Worm (Caenorhabditis elegans) whole organism, dauer: ENCODE measurements around the gene W02A2.8.

Source experiments
- unc-62 ChIP-seq: sonication (generic microtip); optimal IDR thresholded peaks from 2 replicates; lab custom pipeline; 2017; ENCODE audit warnings: missing biosample characterization, missing genetic modification reagents, missing genetic modification characterization

The W02A2.8 gene

DNA sequence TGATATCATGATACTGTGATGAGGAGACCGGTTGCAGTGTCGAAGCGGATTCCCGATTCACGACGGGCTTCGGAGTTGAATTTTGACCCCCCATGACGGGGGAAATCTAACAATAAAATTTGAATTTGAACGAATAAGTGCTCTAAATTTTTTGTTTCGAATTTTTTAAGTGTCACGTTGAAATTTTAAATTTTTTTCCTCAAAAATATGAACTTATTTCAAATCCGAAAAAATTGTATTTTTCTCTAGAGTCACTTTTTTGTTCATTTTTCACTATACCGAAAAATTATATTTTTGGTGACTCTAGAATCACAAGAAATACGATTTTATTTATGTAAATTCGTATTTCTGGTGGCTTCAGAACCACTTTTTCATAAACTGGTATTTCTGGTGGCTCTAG, at the start of gene W02A2.8:
Gene W02A2.8 (minus strand): TSS at position 101 of the 400 bp plus-strand sequence.
- TF ChIP-seq unc-62 (GFP tag; lab: Kevin White, UChicago), result no peak

DNA sequence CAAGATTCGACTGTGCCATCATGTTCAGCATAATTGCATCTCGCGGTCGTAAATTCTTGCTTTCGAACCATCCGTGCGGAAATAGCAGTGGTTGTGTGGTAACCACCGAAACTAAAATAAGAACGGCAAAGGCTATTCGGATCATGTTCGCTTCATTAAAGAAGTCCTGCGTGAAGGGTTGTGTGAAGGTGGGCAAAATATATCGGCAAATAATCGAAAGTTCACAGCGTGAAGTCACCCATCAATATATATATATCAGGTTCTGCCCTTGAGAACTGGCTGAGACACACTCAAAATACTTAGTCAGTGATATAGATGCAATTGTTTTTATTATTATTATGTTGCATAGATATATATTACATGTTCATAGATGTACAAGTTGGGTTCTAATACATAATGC, 49.6 kb upstream of the W02A2.8 start, which contains the start of gene Y62E10A.19:
Gene Y62E10A.19 (minus strand): TSS at position 289 of the 400 bp plus-strand sequence.
- TF ChIP-seq unc-62 (GFP tag; lab: Kevin White, UChicago), result no peak

DNA sequence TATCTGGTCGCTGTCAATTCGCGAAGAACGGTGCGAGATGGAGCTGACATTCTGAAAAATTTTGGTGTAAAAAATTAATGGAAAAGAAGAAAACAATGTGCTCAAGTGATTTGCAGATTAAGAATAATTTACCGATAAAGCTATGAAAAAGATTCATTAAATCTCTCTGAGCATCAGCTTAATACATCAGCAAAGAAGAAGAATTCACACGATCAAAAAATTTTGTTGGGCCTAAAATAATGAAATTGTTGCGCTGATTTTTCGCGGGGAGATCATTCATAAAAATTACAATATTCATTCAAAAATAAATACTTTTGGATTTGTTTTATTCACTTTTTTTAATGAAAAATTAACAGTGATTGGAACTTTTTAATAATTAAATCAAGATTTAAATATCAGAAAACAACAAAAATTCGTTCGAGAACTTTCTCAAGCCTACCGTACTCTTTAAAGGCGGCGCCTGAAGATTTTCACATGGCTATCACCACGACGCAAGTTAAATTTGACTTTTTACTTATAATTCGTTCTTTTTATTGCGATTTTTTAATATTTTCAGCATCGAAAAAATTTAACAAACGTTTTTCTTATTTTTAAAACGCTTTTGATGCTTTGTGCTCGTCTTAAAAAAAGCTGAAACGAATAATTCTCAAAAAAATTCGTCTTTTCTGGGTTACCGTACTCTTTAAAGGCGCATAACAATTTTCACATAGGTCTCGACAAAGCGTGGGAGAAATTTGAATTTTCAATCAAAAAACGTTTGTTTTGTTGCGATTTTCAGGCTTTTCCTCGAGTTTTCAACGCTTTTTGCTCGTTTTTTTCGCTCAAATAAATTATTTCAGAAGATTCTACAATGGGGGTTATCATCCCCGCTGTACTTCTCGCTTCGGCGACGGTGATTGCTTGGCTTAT, 42.3 kb upstream of the W02A2.8 start, which contains the start of the genes memi-2 and cyp-31A5:
Gene memi-2 (minus strand): TSS at position 51 of the 909 bp plus-strand sequence.
Gene cyp-31A5 (plus strand): TSS at position 834 of the 909 bp plus-strand sequence.
- no peak for TF ChIP-seq unc-62 (GFP tag; lab: Kevin White, UChicago)

DNA sequence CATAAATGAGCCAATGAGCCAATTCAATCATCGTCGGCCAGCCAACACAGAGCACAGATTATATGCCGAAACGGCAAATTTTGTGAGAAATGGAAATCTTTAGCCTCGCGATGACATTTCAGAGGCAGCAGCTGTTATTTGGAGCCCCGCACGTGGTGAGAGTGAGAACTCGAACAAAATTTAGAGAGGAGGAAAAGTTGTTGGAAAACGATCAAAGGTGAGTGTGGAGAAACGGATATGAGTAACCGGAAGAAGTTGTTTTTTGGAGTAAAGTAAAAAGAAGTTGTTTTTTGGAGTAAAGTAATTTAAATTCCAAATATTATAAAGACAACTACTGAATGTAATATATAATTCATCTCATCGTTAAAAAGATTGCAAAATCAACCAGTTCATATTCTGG, 40.3 kb upstream of the W02A2.8 start, which contains the start of gene Y62E10A.13:
Gene Y62E10A.13 (minus strand): TSS at position 326 of the 400 bp plus-strand sequence.
- no peak for TF ChIP-seq unc-62 (GFP tag; lab: Kevin White, UChicago)

DNA sequence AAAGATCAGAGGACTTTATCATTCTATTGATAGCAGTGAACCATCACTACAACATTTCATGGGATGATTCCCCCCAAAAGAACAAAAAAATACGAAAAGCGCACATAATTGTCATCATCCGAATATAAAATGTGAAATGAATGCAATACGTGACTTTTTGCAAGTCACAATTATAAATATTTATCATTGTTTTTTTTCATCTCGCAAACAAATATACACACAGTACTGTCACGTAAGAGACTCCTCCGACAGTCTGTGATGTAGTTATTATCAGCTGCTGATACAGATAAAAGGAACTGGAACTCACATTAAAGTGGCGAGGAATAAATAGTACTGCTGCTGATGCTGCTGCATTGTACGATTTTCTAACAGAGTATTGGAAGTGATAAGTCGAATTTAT, 38.0 kb upstream of the W02A2.8 start:
- no peak for TF ChIP-seq unc-62 (GFP tag; lab: Kevin White, UChicago)

DNA sequence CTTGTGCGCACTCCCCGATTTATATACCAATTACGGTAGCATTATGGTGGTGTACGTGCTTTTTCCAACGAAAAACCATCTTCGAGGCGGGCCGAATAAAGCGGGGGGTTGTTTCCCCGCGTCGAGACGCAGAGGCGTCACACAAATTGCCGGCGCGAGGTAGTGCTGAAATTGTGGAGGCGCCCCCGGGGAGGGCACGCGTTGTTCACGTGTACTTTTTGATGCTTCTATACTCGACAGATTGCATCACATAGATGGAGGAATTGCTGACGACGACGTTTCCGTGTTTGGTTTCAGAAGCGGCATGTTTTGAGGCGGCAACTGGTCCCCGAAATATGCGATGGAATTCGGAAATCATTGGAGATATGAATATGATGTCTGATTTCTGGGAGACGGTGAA, 36.9 kb upstream of the W02A2.8 start:
- no peak for TF ChIP-seq unc-62 (GFP tag; lab: Kevin White, UChicago)

DNA sequence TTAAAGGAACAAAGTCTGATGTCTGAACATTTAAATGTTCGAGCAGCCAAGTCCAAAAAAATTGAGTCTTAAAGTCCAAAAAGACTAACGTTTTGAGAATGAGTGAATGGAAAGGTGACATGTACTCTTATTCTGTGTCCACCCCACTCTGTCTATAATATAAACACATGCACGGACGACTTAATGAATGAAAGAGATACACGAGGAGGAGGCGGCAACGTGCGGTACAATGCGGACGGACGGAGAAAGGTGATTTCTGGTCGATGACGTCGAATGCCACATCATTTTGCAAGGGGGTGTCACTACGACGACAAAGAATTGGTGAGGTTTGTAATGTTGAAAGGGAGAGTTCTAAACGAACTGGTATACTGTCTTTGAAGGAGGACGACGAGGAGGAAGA, 36.3 kb upstream of the W02A2.8 start:
- no peak for TF ChIP-seq unc-62 (GFP tag; lab: Kevin White, UChicago)

DNA sequence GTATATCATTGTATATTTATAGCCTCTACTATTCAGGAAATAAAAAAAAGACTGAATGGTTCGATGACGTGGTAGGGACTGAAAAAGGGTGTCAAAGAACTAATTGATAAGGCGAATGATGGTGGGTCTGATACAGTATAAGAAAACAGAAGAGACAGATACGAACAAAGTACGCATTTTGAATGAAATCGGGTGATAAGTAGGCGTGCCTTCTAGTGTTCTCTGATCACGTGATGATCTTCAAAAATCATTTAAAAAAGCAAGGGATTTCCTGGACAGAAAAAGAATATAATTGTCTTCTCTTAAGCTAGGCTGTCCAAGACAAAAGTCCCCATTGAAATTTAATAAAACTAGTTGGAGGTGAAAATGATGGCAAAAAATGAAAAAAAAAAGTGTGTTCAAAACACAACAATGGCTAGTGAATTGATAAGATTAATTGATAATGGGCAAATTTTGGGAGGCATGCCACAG, 34.9 kb upstream of the W02A2.8 start:
- no peak for TF ChIP-seq unc-62 (GFP tag; lab: Kevin White, UChicago)

DNA sequence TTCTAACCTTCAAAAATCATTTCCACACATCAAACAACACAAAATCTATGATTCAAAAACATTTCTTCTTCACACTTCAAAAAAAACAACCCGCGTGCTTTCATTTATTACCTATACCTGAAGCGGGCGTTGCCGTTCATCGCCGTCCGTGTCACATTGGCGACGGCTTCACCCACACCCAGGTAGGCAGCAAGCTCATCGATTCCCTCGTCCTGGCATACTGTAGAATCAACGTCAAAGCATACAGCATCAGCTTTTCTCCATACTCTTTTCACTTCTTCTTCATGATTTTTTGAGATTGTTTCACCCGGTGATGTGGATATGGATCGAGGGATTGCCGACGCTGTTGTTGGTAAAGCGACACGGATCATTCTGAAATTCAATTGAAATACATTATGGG, 33.8 kb upstream of the W02A2.8 start:
- no peak for TF ChIP-seq unc-62 (GFP tag; lab: Kevin White, UChicago)

DNA sequence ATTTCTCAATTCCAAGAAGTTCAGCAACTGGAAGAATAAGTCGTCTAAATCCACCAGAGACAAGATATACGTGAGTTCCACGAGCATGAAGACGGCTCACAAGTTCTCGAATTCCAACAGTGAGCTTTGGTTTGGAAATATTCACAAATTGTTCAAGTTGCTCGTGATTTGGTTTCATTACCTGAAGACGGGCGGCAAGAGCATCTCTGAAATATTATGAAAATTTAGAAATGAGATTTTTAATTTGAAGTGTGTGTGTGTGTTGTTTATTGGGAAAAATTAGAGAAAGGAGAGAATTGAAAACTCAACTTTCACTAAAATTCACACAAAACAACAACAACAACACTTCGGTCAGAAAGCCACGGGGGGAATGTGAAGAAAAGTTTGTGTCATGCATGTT, 32.4 kb upstream of the W02A2.8 start:
- TF ChIP-seq unc-62 (GFP tag; lab: Kevin White, UChicago), result no peak

DNA sequence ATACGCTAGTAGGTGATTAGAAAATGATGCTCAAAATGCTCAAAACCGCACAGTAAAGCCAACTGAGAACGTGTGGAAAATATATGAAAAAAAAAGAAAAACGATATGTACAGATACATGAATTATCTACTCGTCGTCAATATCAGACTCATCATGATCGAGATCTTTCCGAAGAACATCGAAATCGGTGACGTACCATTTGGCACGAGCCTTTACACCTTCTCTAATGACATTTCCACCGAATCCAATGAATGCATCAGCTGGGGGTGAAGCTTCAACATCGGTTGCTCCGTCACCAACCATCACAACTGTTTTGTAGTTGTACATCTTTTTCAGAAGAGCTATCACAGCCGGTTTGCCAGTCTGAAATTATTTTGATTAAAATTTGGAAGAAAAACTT, 30.8 kb upstream of the W02A2.8 start:
- TF ChIP-seq unc-62 (GFP tag; lab: Kevin White, UChicago), result no peak

DNA sequence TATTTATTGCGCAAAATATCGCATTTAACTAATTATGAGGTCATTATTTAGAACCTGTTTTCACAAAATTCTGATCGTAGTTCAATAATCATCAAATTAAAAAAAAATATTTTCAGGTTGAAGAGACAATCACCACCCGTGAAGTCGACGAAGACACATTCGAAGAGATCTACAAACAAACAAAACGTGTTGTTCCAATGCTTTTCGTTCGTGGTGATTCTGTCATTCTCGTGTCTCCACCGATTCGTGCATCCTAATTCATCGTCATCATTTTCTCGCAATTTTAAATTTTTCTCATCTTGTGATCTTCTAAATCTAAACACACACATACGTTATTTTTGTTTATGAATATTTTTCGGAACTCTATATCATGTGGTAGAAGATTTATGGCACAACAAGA, 30.4 kb upstream of the W02A2.8 start:
- TF ChIP-seq unc-62 (GFP tag; lab: Kevin White, UChicago), result no peak

DNA sequence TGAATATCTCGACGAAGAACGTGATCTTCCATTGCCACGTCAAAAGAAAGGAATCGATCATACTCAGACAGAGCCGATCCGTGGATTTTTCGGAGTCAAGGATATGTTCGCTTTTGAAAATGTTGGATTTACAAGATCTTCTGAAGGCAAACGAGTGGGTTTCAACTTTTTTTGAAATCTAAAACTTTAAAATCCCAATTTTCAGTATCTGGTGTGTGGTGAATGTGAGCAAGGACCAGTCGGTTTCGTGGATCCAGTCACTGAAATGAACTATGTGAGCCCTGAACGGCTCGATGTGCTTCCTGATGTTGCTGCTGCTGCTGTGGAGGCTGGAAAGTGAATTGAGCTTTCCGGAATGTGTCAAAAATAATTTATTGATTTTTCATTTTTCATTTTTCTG, 28.5 kb upstream of the W02A2.8 start, which contains the start of gene lsm-3:
Gene lsm-3 (plus strand): TSS at position 301 of the 400 bp plus-strand sequence.
- no peak for TF ChIP-seq unc-62 (GFP tag; lab: Kevin White, UChicago)

DNA sequence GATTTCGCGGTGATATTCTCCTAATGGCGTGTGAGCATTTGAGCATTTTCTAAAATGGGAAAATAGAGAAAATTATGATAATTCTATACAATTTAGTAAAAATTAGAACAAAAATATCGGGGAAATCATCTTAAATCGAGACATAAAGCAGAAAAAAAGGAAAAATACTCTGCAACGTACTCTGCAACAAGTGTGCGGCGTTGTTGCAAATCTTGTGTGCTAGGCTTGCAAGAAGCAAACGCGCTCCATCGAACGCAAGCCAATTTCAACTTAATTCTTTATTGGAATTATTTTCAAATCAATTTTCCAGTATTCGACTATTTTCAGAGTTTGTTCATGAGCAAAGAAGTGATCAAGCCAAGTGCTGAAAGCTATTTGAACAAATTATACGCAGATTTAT, 27.7 kb upstream of the W02A2.8 start, which contains the start of the genes Y62E10A.20, Y62E10A.23 and mdt-9:
Gene Y62E10A.20 (minus strand): TSS at position 49 of the 400 bp plus-strand sequence.
Gene Y62E10A.23 (plus strand): TSS at position 282 of the 400 bp plus-strand sequence.
Gene mdt-9 (plus strand): TSS at position 338 of the 400 bp plus-strand sequence.
- TF ChIP-seq unc-62 (GFP tag; lab: Kevin White, UChicago), result no peak

DNA sequence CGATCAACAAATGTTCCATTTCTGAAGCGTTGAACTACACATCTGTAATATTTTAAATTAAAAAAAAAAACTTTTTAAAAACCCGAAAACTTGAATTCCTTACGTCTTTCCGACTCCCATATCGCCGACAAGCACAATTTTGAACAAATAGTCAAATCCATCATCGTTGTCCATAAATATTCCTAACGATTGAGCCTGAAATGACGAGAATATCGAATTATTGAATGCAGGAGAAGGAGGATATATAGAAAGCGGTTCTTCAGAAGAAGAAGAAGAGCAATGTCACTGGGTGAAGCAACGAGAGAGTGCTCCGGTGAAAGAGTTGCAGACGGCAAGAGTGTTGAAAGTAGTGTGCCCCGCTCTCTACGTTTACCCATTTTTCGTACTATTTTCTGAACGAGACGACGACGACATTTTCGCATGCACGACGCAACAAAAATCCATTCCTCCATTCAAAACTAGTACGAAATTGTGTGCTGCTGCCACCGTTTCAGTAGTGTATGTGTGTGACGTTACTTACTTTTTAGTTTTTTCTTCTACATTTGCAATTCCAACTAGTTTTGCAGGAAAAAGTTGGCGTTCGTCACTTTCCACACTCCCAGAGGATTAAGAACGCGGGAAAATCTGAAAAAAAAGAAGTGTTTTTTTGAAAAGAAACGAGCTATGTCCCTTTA, 25.5 kb upstream of the W02A2.8 start, which contains the start of gene rab-19:
Gene rab-19 (minus strand): TSS at position 624 of the 674 bp plus-strand sequence.
- TF ChIP-seq unc-62 (GFP tag; lab: Kevin White, UChicago), result no peak
